Worm (Caenorhabditis elegans) whole organism, late embryonic: ENCODE results near the gene col-177.

ENCODE experiments used
- ama-1 ChIP-seq: fragments of 150-350 bp; optimal IDR thresholded peaks from 2 replicates; lab custom pipeline; 2014
- ref-2 ChIP-seq: sonication (generic microtip); optimal IDR thresholded peaks from 2 replicates; lab custom pipeline; 2016; ENCODE audit warnings: missing genetic modification characterization, missing compliant biosample characterization

- no peak for TF ChIP-seq ref-2
- no peak for TF ChIP-seq ama-1 (lab: Kevin White, UChicago)
Observed at ce11 chrX:11012337-11012736, 10.7 kb upstream of the col-177 start, which contains the start of gene F58A3.3.
